Fruit fly (Drosophila melanogaster) whole organism, prepupa: ENCODE measurements around the gene CG31546.

Source experiments
- CG4318 ChIP-seq: fragments of 200-800 bp; sonication (Bioruptor generic); optimal IDR thresholded peaks from 3 replicates; lab custom pipeline; 2017; ENCODE audit warnings: missing biosample characterization, mild to moderate bottlenecking, missing genetic modification characterization
- CG6854 ChIP-seq: fragments of 200-800 bp; sonication (Bioruptor generic); optimal IDR thresholded peaks from 2 replicates; lab custom pipeline; 2017; ENCODE audit warnings: missing biosample characterization, mild to moderate bottlenecking, missing genetic modification characterization
- Ets21C ChIP-seq: fragments of 200-800 bp; sonication (Bioruptor generic); optimal IDR thresholded peaks from 3 replicates; lab custom pipeline; 2016; ENCODE audit warnings: missing biosample characterization, missing genetic modification characterization

DNA sequence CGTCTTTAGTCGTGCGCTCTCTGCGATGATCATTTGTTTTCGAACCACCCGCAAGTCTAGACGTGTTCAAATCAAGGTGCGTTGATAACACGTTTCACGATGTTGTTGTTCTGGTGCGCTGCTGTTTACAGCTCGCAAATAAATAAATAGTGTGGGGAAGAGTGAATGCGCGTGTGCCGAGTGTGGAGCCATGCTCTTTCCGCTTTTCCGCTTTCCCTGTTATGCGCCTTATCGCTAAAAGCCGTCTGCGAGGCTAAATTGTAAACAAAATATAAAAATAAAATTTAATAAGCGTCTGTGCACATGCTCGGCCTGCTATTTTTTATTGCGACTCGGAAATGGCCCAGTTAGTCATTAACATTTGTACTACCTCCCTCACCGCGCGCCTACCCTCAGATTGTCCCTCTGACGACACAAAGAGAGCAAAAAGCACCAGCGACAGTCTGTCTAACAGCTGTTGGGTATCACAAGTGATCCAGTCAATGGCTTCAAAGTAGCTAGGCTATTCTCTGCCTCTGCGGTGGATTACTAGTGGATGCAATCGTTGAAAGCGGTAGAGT is 37.3 kb upstream of the CG31546 start:
- TF ChIP-seq CG6854 (GFP tag; lab: Kevin White, UChicago) (no peak), CG4318 (no peak), Ets21C (GFP tag; lab: Kevin White, UChicago) (no peak)
